Worm (Caenorhabditis elegans) whole organism, midembryonic: ENCODE results near the gene F41H10.1.

Experiments used
- T22C8.4 ChIP-seq: fragments of 200-800 bp; sonication (Bioruptor generic); IDR thresholded peaks from 2 replicates; pipeline ENCODE4 v1.3.6; 2022; ENCODE audit warnings: missing genetic modification characterization, missing compliant biosample characterization
- cog-1 ChIP-seq: sonication (generic microtip); optimal IDR thresholded peaks from 2 replicates; lab custom pipeline; 2016; ENCODE audit warnings: missing genetic modification characterization, missing compliant biosample characterization
- flt-1 ChIP-seq: fragments of 200-800 bp; sonication (Bioruptor generic); IDR thresholded peaks from 2 replicates; pipeline ENCODE4 v1.3.6; 2022; ENCODE audit warnings: missing genetic modification characterization, missing compliant biosample characterization
- klf-2 ChIP-seq: fragments of 200-800 bp; sonication (Bioruptor generic); conservative IDR thresholded peaks from 2 replicates; pipeline ENCODE4 v1.3.6; 2022; ENCODE audit warnings: missing genetic modification reagents, missing genetic modification characterization, missing compliant biosample characterization
- med-1 ChIP-seq: sonication (generic microtip); optimal IDR thresholded peaks from 2 replicates; lab custom pipeline; 2017; ENCODE audit warnings: missing genetic modification characterization, mild to moderate bottlenecking, missing compliant biosample characterization, antibody characterized with exemption, missing genetic modification reagents; ENCODE audit not compliant: insufficient read depth
- ref-1 ChIP-seq: fragments of 200-800 bp; sonication (Bioruptor generic); conservative IDR thresholded peaks from 2 replicates; pipeline ENCODE4 v1.3.6; 2022; ENCODE audit warnings: missing genetic modification reagents, missing genetic modification characterization, missing compliant biosample characterization
- tab-1 ChIP-seq: fragments of 200-800 bp; sonication (Bioruptor generic); IDR thresholded peaks from 2 replicates; pipeline ENCODE4 v1.3.6; 2022; ENCODE audit warnings: missing genetic modification characterization, missing compliant biosample characterization
- ztf-23 ChIP-seq: fragments of 200-800 bp; sonication (Bioruptor generic); IDR thresholded peaks from 2 replicates; pipeline ENCODE4 v1.3.6; 2022; ENCODE audit warnings: missing genetic modification reagents, missing genetic modification characterization, missing compliant biosample characterization
- ztf-29 ChIP-seq: fragments of 200-800 bp; sonication (Bioruptor generic); IDR thresholded peaks from 2 replicates; pipeline ENCODE4 v1.3.6; 2022; ENCODE audit warnings: missing genetic modification reagents, missing genetic modification characterization, missing compliant biosample characterization

Gene F41H10.1

ce11 chrIV:5377062-5377461, 5.6 kb upstream of the F41H10.1 start, which contains the start of gene elo-5:
elo-5 (minus strand) TSS chrIV:5377117.
- TF ChIP-seq ref-1 (GFP tag; lab: Robert Waterston, UW) (no peak), T22C8.4 (GFP tag; lab: Robert Waterston, UW) (no peak), flt-1 (GFP tag; lab: Robert Waterston, UW) (no peak), ztf-29 (GFP tag; lab: Robert Waterston, UW) (no peak)

- TF ChIP-seq ztf-23 (GFP tag; lab: Robert Waterston, UW) (no peak), klf-2 (GFP tag; lab: Robert Waterston, UW) (no peak), ztf-29 (GFP tag; lab: Robert Waterston, UW) (no peak), T22C8.4 (GFP tag; lab: Robert Waterston, UW) (no peak), ref-1 (GFP tag; lab: Robert Waterston, UW) (no peak), tab-1 (no peak), med-1 (GFP tag; lab: Kevin White, UChicago) (no peak), cog-1 (tag; lab: Kevin White, UChicago) (no peak), flt-1 (GFP tag; lab: Robert Waterston, UW) (no peak)
Measured at ce11 chrIV:5380140-5380539, 2.6 kb upstream of the F41H10.1 start.

- TF ChIP-seq tab-1, result no peak
- TF ChIP-seq ref-1 (GFP tag; lab: Robert Waterston, UW), result no peak
- no peak for TF ChIP-seq klf-2 (GFP tag; lab: Robert Waterston, UW)
- TF ChIP-seq ztf-29 (GFP tag; lab: Robert Waterston, UW), result no peak
- no peak for TF ChIP-seq flt-1 (GFP tag; lab: Robert Waterston, UW)
- no peak for TF ChIP-seq T22C8.4 (GFP tag; lab: Robert Waterston, UW)
- TF ChIP-seq ztf-23 (GFP tag; lab: Robert Waterston, UW), result no peak
- TF ChIP-seq med-1 (GFP tag; lab: Kevin White, UChicago), result no peak
- no peak for TF ChIP-seq cog-1 (tag; lab: Kevin White, UChicago)
Measured at ce11 chrIV:5381334-5381733, 1.4 kb upstream of the F41H10.1 start, which contains the start of gene F41H10.2. F41H10.2 (plus strand) TSS chrIV:5381634.

- TF ChIP-seq ztf-23 (GFP tag; lab: Robert Waterston, UW), result no peak
- no peak for TF ChIP-seq cog-1 (tag; lab: Kevin White, UChicago)
- TF ChIP-seq ref-1 (GFP tag; lab: Robert Waterston, UW), result no peak
- TF ChIP-seq klf-2 (GFP tag; lab: Robert Waterston, UW), result no peak
- no peak for TF ChIP-seq flt-1 (GFP tag; lab: Robert Waterston, UW)
- no peak for TF ChIP-seq tab-1
- no peak for TF ChIP-seq T22C8.4 (GFP tag; lab: Robert Waterston, UW)
- no peak for TF ChIP-seq med-1 (GFP tag; lab: Kevin White, UChicago)
- no peak for TF ChIP-seq ztf-29 (GFP tag; lab: Robert Waterston, UW)
Measured at ce11 chrIV:5385020-5385419, 2.3 kb downstream of the F41H10.1 start, which contains the start of gene F41H10.12. F41H10.12 (plus strand) TSS chrIV:5385320.

ce11 chrIV:5388477-5389065, 5.9 kb downstream of the F41H10.1 start, which contains the start of gene elo-6:
elo-6 (minus strand) TSS chrIV:5388559.
- no peak for TF ChIP-seq med-1 (GFP tag; lab: Kevin White, UChicago)
- no peak for TF ChIP-seq ztf-29 (GFP tag; lab: Robert Waterston, UW)
- TF ChIP-seq cog-1 (tag; lab: Kevin White, UChicago), result no peak
- TF ChIP-seq T22C8.4 (GFP tag; lab: Robert Waterston, UW), result no peak
- no peak for TF ChIP-seq ref-1 (GFP tag; lab: Robert Waterston, UW)
- TF ChIP-seq ztf-23 (GFP tag; lab: Robert Waterston, UW), result no peak

ce11 chrIV:5389951-5390350, 7.2 kb downstream of the F41H10.1 start:
- no peak for TF ChIP-seq ztf-29 (GFP tag; lab: Robert Waterston, UW)
- no peak for TF ChIP-seq cog-1 (tag; lab: Kevin White, UChicago)
- TF ChIP-seq med-1 (GFP tag; lab: Kevin White, UChicago), result no peak
- TF ChIP-seq klf-2 (GFP tag; lab: Robert Waterston, UW), result no peak

ce11 chrIV:5391507-5392057, 8.9 kb downstream of the F41H10.1 start, which contains the start of the genes htp-1 and ZK616.5:
htp-1 (minus strand) TSS chrIV:5391557.
ZK616.5 (plus strand) TSS chrIV:5391929.
- TF ChIP-seq flt-1 (GFP tag; lab: Robert Waterston, UW), result no peak
- TF ChIP-seq ref-1 (GFP tag; lab: Robert Waterston, UW), result no peak
- no peak for TF ChIP-seq tab-1
- TF ChIP-seq cog-1 (tag; lab: Kevin White, UChicago), result no peak
- TF ChIP-seq T22C8.4 (GFP tag; lab: Robert Waterston, UW), result no peak
- TF ChIP-seq klf-2 (GFP tag; lab: Robert Waterston, UW), result no peak
- TF ChIP-seq ztf-29 (GFP tag; lab: Robert Waterston, UW), result no peak
- no peak for TF ChIP-seq ztf-23 (GFP tag; lab: Robert Waterston, UW)
- TF ChIP-seq med-1 (GFP tag; lab: Kevin White, UChicago), result no peak

- no peak for TF ChIP-seq ztf-29 (GFP tag; lab: Robert Waterston, UW)
- TF ChIP-seq flt-1 (GFP tag; lab: Robert Waterston, UW), result no peak
- no peak for TF ChIP-seq klf-2 (GFP tag; lab: Robert Waterston, UW)
- TF ChIP-seq ref-1 (GFP tag; lab: Robert Waterston, UW), result no peak
- TF ChIP-seq tab-1, result no peak
- TF ChIP-seq med-1 (GFP tag; lab: Kevin White, UChicago), result no peak
- TF ChIP-seq cog-1 (tag; lab: Kevin White, UChicago), result no peak
- TF ChIP-seq T22C8.4 (GFP tag; lab: Robert Waterston, UW), result no peak
Measured at ce11 chrIV:5393566-5393965, 10.9 kb downstream of the F41H10.1 start.

ce11 chrIV:5394687-5395086, 12.0 kb downstream of the F41H10.1 start, which contains the start of the genes perm-3 and swsn-6:
perm-3 (minus strand) TSS chrIV:5394804.
swsn-6 (plus strand) TSS chrIV:5395033.
- TF ChIP-seq cog-1 (tag; lab: Kevin White, UChicago) (no peak), tab-1 (no peak), klf-2 (GFP tag; lab: Robert Waterston, UW) (no peak), flt-1 (GFP tag; lab: Robert Waterston, UW) (peak; percentile 66; the same call in 1 of the 2 replicates), med-1 (GFP tag; lab: Kevin White, UChicago) (no peak), T22C8.4 (GFP tag; lab: Robert Waterston, UW) (peak; percentile 85; the same call in 1 of the 2 replicates)
